Worm (Caenorhabditis elegans) whole organism, L3 larva: ENCODE results near the gene tkt-1.

ENCODE experiments used
- ZK546.5 ChIP-seq: sonication (generic microtip); optimal IDR thresholded peaks from 2 replicates; lab custom pipeline; 2017; ENCODE audit warnings: missing biosample characterization, missing genetic modification characterization
- hmg-11 ChIP-seq: sonication (generic microtip); optimal IDR thresholded peaks from 2 replicates; lab custom pipeline; 2016; ENCODE audit warnings: missing genetic modification characterization, missing compliant biosample characterization
- lin-15B ChIP-seq: fragments of 150-350 bp; optimal IDR thresholded peaks from 2 replicates; lab custom pipeline; 2014; ENCODE audit warnings: missing biosample characterization, missing genetic modification characterization
- nhr-77 ChIP-seq: fragments of 150-350 bp; optimal IDR thresholded peaks from 2 replicates; lab custom pipeline; 2014; ENCODE audit warnings: missing biosample characterization, missing genetic modification characterization
- pha-4 ChIP-seq: fragments of 150-350 bp; optimal IDR thresholded peaks from 2 replicates; lab custom pipeline; 2014; ENCODE audit warnings: missing biosample characterization, missing genetic modification reagents, missing genetic modification characterization
- skn-1 ChIP-seq: fragments of 150-350 bp; optimal IDR thresholded peaks from 2 replicates; lab custom pipeline; 2014; ENCODE audit warnings: missing biosample characterization, missing genetic modification characterization
- snpc-4 ChIP-seq: fragments of 150-350 bp; optimal IDR thresholded peaks from 2 replicates; lab custom pipeline; 2014; ENCODE audit warnings: missing biosample characterization, missing genetic modification characterization
- unc-39 ChIP-seq: sonication (generic microtip); optimal IDR thresholded peaks from 4 replicates; lab custom pipeline; 2017; ENCODE audit warnings: missing biosample characterization, missing genetic modification characterization
- ztf-4 ChIP-seq: fragments of 150-350 bp; optimal IDR thresholded peaks from 2 replicates; lab custom pipeline; 2014; ENCODE audit warnings: missing biosample characterization, missing genetic modification characterization

DNA sequence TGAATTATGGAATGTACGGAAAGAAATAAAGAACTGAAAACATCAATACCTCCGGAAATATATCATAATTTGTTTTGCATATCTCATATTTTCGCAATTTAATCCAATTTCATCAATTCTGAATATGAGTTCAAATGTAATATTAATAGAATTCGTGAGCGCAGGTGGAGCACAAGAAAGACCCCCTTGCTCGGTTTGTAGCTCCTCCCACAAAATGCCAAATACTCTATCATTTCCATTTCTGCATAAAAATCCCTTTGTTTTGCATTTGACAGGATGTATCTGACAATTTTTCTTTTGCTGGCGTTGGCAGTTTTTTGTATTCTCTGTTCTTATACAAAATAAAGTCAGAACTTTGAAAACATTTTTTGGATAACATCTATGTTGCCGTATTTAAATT, 31.6 kb downstream of the tkt-1 start:
- TF ChIP-seq ztf-4 (tag; lab: Kevin White, UChicago) (no peak), unc-39 (tag; lab: Kevin White, UChicago) (no peak), skn-1 (no peak), nhr-77 (tag; lab: Kevin White, UChicago) (no peak), lin-15B (tag; lab: Kevin White, UChicago) (no peak), hmg-11 (tag; lab: Kevin White, UChicago) (no peak), ZK546.5 (tag; lab: Kevin White, UChicago) (no peak), snpc-4 (tag; lab: Kevin White, UChicago) (no peak), pha-4 (tag; lab: Kevin White, UChicago) (no peak)
